Fruit fly (Drosophila melanogaster): ENCODE measurements around the gene CG42835.

DNA sequence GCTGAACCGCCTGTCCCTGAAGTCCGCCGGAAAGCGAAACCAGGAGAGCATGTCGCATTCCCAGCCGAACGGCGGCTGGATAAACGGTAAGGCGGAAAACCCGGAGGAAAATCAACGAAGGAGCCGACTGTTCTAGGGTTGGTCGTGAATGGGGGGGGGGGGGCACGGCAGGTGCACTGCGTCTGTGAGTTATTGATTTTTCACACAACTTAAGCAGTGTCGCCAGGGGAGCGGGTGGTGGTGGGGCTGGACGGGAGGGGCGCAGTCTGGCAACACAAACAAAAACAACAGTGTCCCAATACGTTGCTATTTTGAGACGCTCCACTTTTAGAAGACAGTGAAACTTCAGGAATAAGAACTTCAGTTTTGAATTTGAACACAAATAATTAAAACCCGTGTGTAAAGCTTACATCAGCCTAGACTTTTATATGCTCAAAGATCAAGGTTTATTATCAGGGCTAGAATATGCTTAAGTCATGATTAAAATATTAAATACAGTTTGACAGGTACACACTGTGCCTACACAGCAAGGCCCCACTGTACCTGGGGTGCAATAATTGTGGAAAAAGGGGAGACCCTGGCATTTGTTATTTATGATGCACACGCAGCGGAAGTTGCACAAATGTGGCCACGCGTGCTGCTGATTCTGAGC is 34.1 kb upstream of the CG42835 start:
- TF ChIP-seq ttk (optimal IDR thresholded peaks at IDR 0.05), result no peak
- no peak for TF ChIP-seq Sin3A (optimal IDR thresholded peaks at IDR 0.05)
- TF ChIP-seq h (optimal IDR thresholded peaks at IDR 0.05), result no peak
- no peak for TF ChIP-seq Myc (optimal IDR thresholded peaks at IDR 0.05)
- no peak for TF ChIP-seq insv (optimal IDR thresholded peaks at IDR 0.05)
- no peak for TF ChIP-seq psq (optimal IDR thresholded peaks at IDR 0.05)
